Worm (Caenorhabditis elegans) whole organism, early embryonic: Measurements from ENCODE around the gene F45E12.5.

Experiments used
- B0310.2 ChIP-seq: sonication (generic microtip); optimal IDR thresholded peaks from 2 replicates; lab custom pipeline; 2016; ENCODE audit warnings: mild to moderate bottlenecking, missing genetic modification characterization, missing compliant biosample characterization
- F13C5.2 ChIP-seq: sonication (generic microtip); optimal IDR thresholded peaks from 2 replicates; lab custom pipeline; 2017; ENCODE audit warnings: mild to moderate bottlenecking, missing genetic modification characterization, inconsistent platforms, missing compliant biosample characterization
- aly-1 ChIP-seq: sonication (generic microtip); optimal IDR thresholded peaks from 2 replicates; lab custom pipeline; 2016; ENCODE audit warnings: missing genetic modification characterization, missing compliant biosample characterization
- ama-1 ChIP-seq: fragments of 150-350 bp; optimal IDR thresholded peaks from 2 replicates; lab custom pipeline; 2014
- ceh-13 ChIP-seq: fragments of 200-800 bp; sonication (Bioruptor generic); optimal IDR thresholded peaks from 2 replicates; lab custom pipeline; 2018; ENCODE audit warnings: mild to moderate bottlenecking, missing genetic modification characterization, missing compliant biosample characterization
- ceh-36 ChIP-seq: sonication (generic microtip); optimal IDR thresholded peaks from 2 replicates; lab custom pipeline; 2016; ENCODE audit warnings: missing genetic modification characterization, inconsistent platforms, missing compliant biosample characterization
- ets-7 ChIP-seq: sonication (generic microtip); optimal IDR thresholded peaks from 2 replicates; lab custom pipeline; 2016; ENCODE audit warnings: missing genotype, missing genetic modification characterization, missing compliant biosample characterization
- flt-1 ChIP-seq: fragments of 200-800 bp; sonication (Bioruptor generic); IDR thresholded peaks from 2 replicates; pipeline ENCODE4 v1.3.6; 2022; ENCODE audit warnings: missing genetic modification characterization, missing compliant biosample characterization
- hmg-4 ChIP-seq: fragments of 200-800 bp; sonication (Bioruptor generic); optimal IDR thresholded peaks from 2 replicates; lab custom pipeline; 2018; ENCODE audit warnings: mild to moderate bottlenecking, missing genetic modification characterization, missing compliant biosample characterization
- pes-1 ChIP-seq: fragments of 200-800 bp; sonication (Bioruptor generic); IDR thresholded peaks from 2 replicates; pipeline ENCODE4 v1.3.6; 2022; ENCODE audit warnings: missing genetic modification reagents, missing genetic modification characterization, missing compliant biosample characterization
- scrt-1 ChIP-seq: fragments of 200-800 bp; sonication (Bioruptor generic); IDR thresholded peaks from 2 replicates; pipeline ENCODE4 v1.3.6; 2022; ENCODE audit warnings: missing genetic modification characterization, missing compliant biosample characterization
- sea-1 ChIP-seq: fragments of 200-800 bp; sonication (Bioruptor generic); conservative IDR thresholded peaks from 2 replicates; pipeline ENCODE4 v1.3.6; 2022; ENCODE audit warnings: missing genetic modification characterization, missing compliant biosample characterization
- tra-4 ChIP-seq: sonication (generic microtip); optimal IDR thresholded peaks from 2 replicates; lab custom pipeline; 2017; ENCODE audit warnings: missing genetic modification characterization, missing compliant biosample characterization

ce11 chrII:7287140-7287539, 22.8 kb downstream of the F45E12.5 start:
- no peak for TF ChIP-seq scrt-1 (GFP tag; lab: Robert Waterston, UW)
- no peak for TF ChIP-seq flt-1 (GFP tag; lab: Robert Waterston, UW)
- TF ChIP-seq pes-1 (GFP tag; lab: Robert Waterston, UW) = no peak
- TF ChIP-seq B0310.2 (tag; lab: Kevin White, UChicago) = no peak
- TF ChIP-seq ets-7 (tag; lab: Kevin White, UChicago) = no peak
- no peak for TF ChIP-seq tra-4 (tag; lab: Kevin White, UChicago)
- TF ChIP-seq ama-1 (lab: Kevin White, UChicago) = no peak
- TF ChIP-seq hmg-4 (GFP tag; lab: Kevin White, UChicago) = no peak
- TF ChIP-seq ceh-13 (GFP tag; lab: Kevin White, UChicago) = no peak
- no peak for TF ChIP-seq F13C5.2 (tag; lab: Kevin White, UChicago)
- TF ChIP-seq sea-1 (GFP tag; lab: Robert Waterston, UW) = no peak
- no peak for TF ChIP-seq aly-1 (tag; lab: Kevin White, UChicago)
- no peak for TF ChIP-seq ceh-36 (tag; lab: Kevin White, UChicago)
